Fruit fly (Drosophila melanogaster): ENCODE results near the gene CG13066.

DNA sequence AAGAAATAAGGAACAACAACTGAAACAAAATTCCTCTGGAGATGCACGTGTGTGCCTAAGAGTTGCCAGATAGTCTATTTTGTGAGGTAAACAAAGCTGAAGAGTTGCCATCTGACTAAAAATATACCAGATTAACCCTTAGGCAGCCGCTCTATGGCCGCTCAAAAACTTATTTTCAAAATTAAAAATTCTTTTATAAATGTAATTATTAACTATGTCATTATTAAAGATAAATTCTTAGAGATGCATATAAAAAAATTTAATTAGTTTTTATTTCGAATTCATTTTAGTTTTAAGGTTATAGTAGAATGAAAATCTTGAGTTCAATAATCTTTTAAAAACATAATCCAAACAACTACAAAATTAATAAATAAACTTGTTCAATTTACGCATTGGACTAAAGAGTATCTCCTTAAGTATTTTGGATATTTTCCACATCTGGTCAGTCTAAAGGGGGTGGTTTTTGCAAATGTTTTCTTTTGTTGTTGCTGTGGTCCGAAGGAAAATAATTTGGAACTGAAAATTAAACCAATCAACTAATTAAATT lies 44.0 kb upstream of the CG13066 start, which contains the start of gene Tmx3:
- no peak for TF ChIP-seq h (optimal IDR thresholded peaks at IDR 0.05)
- TF ChIP-seq Dbx (GFP tag; IDR thresholded peaks at IDR 0.05): peak; percentile 95
- TF ChIP-seq ap (GFP tag; IDR thresholded peaks at IDR 0.05): peak; percentile 90
- no peak for TF ChIP-seq CG11723 (GFP tag; optimal IDR thresholded peaks at IDR 0.05)
- TF ChIP-seq B-H2 (GFP tag; optimal IDR thresholded peaks at IDR 0.05): no peak
